Fruit fly (Drosophila melanogaster): ENCODE results near the gene CG10681.

Gene CG10681

DNA sequence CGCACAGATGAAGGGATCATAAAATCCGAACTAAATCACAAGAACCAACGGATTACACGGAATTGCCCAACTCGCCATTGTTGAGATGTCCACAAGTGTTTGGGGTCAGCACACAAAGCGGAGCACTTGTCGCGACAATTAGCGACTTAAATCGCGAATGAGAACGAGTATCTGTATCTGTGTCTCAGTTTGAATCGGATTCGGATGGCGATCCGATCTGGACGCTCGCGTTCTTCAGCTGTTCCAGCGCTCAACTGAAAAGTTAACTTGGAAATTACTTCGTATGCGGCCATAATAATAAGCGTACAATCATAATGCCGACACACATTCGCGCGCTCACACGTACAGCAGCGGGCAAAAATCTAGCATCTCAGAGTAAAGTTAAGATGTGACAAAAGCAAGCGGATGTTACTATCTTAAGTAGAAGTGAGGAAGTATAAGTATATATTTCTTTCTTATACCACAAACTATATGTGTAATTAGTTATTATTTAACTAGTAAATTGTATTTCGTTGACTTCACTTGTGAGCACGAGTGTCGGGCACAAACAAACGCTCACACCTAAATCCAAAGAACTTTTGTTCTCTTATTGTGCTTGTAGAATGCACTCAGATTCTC, 10.8 kb upstream of the CG10681 start, which contains the start of gene CG10660 (continued):
- TF ChIP-seq CG17359 (tag; optimal IDR thresholded peaks at IDR 0.05) = peak; percentile 91
- peak; percentile 62 for TF ChIP-seq ssp (GFP tag; IDR thresholded peaks at IDR 0.05)
- peak; percentile 22 for TF ChIP-seq CG34376 (GFP tag; optimal IDR thresholded peaks at IDR 0.05)
- TF ChIP-seq onecut (GFP tag; IDR thresholded peaks at IDR 0.05) = peak; percentile 83
- TF ChIP-seq bab2 (GFP tag; optimal IDR thresholded peaks at IDR 0.05) = peak; percentile 79
- peak; percentile 87 for TF ChIP-seq CG11695 (GFP tag; IDR thresholded peaks at IDR 0.05)
- peak in 1 of 3 experiments; percentile 86 for TF ChIP-seq lola (GFP tag; optimal IDR thresholded peaks at IDR 0.05)
- TF ChIP-seq CG2199 (GFP tag; IDR thresholded peaks at IDR 0.05) = no peak; the same call in 2 of the 3 replicates
- peak; percentile 19 for TF ChIP-seq ash1 (GFP tag; optimal IDR thresholded peaks at IDR 0.05)
- peak; percentile 55 for TF ChIP-seq CG3065 (GFP tag; optimal IDR thresholded peaks at IDR 0.05)
- TF ChIP-seq Xbp1 (GFP tag; optimal IDR thresholded peaks at IDR 0.05) = peak; percentile 90
- peak; percentile 85 for TF ChIP-seq Optix (GFP tag; IDR thresholded peaks at IDR 0.05)
- TF ChIP-seq CG4617 (GFP tag; optimal IDR thresholded peaks at IDR 0.05; ENCODE audit: borderline replicate concordance) = peak; percentile 20
- no peak for TF ChIP-seq knrl (GFP tag; IDR thresholded peaks at IDR 0.05; ENCODE audit: partially characterized antibody)
- peak; percentile 49 for TF ChIP-seq CG15514 (GFP tag; optimal IDR thresholded peaks at IDR 0.05)
- TF ChIP-seq CG34224 (GFP tag; IDR thresholded peaks at IDR 0.05; ENCODE audit: partially characterized antibody) = no peak
- TF ChIP-seq Mrtf (GFP tag; IDR thresholded peaks at IDR 0.05) = peak; percentile 86
- peak; percentile 82 for TF ChIP-seq H2.0 (GFP tag; IDR thresholded peaks at IDR 0.05)
- TF ChIP-seq twi (tag; optimal IDR thresholded peaks at IDR 0.05) = peak; percentile 68
- peak; percentile 73 for TF ChIP-seq CG7357 (GFP tag; IDR thresholded peaks at IDR 0.05)
- TF ChIP-seq inv (GFP tag; IDR thresholded peaks at IDR 0.05; ENCODE audit: partially characterized antibody) = no peak
- TF ChIP-seq lilli (GFP tag; optimal IDR thresholded peaks at IDR 0.05) = peak; percentile 88
- TF ChIP-seq Hr51 (GFP tag; optimal IDR thresholded peaks at IDR 0.05) = peak; percentile 71 to 94
- peak; percentile 42 for TF ChIP-seq jumu (GFP tag; optimal IDR thresholded peaks at IDR 0.05)
- TF ChIP-seq Ets97D (GFP tag; optimal IDR thresholded peaks at IDR 0.05) = peak; percentile 39
- no peak for TF ChIP-seq tll (GFP tag; optimal IDR thresholded peaks at IDR 0.05)
- TF ChIP-seq CG12744 (GFP tag; optimal IDR thresholded peaks at IDR 0.05) = peak; percentile 53
- TF ChIP-seq E2f1 (GFP tag; IDR thresholded peaks at IDR 0.05) = peak; percentile 81
- peak; percentile 86 for TF ChIP-seq Atf6 (GFP tag; IDR thresholded peaks at IDR 0.05)
- TF ChIP-seq pros (GFP tag; optimal IDR thresholded peaks at IDR 0.05) = no peak
- TF ChIP-seq grn (GFP tag; optimal IDR thresholded peaks at IDR 0.05) = no peak
- peak; percentile 86 for TF ChIP-seq CG1602 (GFP tag; optimal IDR thresholded peaks at IDR 0.05)
- TF ChIP-seq B-H2 (GFP tag; optimal IDR thresholded peaks at IDR 0.05) = no peak
- peak; percentile 73 for TF ChIP-seq CG18011 (GFP tag; optimal IDR thresholded peaks at IDR 0.05)
- no peak for TF ChIP-seq Dip2 (GFP tag; IDR thresholded peaks at IDR 0.05)
- TF ChIP-seq Bgb (GFP tag; IDR thresholded peaks at IDR 0.05; ENCODE audit: partially characterized antibody) = no peak
- peak; percentile 86 for TF ChIP-seq HmgZ (tag; optimal IDR thresholded peaks at IDR 0.05)
- peak; percentile 65 for TF ChIP-seq CG31388 (GFP tag; optimal IDR thresholded peaks at IDR 0.05)
- TF ChIP-seq CHES-1-like (GFP tag; optimal IDR thresholded peaks at IDR 0.05) = peak; percentile 38
- TF ChIP-seq cad (GFP tag; optimal IDR thresholded peaks at IDR 0.05) = no peak
- no peak for TF ChIP-seq sc (optimal IDR thresholded peaks at IDR 0.05)
- TF ChIP-seq sc (GFP tag; optimal IDR thresholded peaks at IDR 0.05) = peak; percentile 85
- peak; percentile 23 for TF ChIP-seq sd (tag; optimal IDR thresholded peaks at IDR 0.05)
- peak; percentile 64 for TF ChIP-seq schlank (tag; optimal IDR thresholded peaks at IDR 0.05)
- no peak for TF ChIP-seq CG13894 (tag; optimal IDR thresholded peaks at IDR 0.05)
- TF ChIP-seq NK7.1 (GFP tag; optimal IDR thresholded peaks at IDR 0.05) = peak; percentile 54
- peak; percentile 93 for TF ChIP-seq row (GFP tag; IDR thresholded peaks at IDR 0.05)
- peak; percentile 37 for TF ChIP-seq Nf-YC (tag; optimal IDR thresholded peaks at IDR 0.05)
- peak; percentile 22 for TF ChIP-seq NC2α (GFP tag; optimal IDR thresholded peaks at IDR 0.05)
